Fruit fly (Drosophila melanogaster): ENCODE measurements around the gene SAK.

Gene SAK

dm6 chr3L:21539245-21540196 lies 23.8 kb upstream of the SAK start, which contains the start of the genes COX8 and VhaM9.7-b (continued):
- no peak for TF ChIP-seq dati (GFP tag; IDR thresholded peaks at IDR 0.05)
- TF ChIP-seq chinmo (GFP tag; IDR thresholded peaks at IDR 0.05; ENCODE audit: partially characterized antibody): 0 out of 4 replicates have a peak, but pooled peaks have one; percentile 63
- no peak for TF ChIP-seq CG1792 (GFP tag; optimal IDR thresholded peaks at IDR 0.05)
- no peak for TF ChIP-seq run (tag; optimal IDR thresholded peaks at IDR 0.05)
- TF ChIP-seq pum (GFP tag; optimal IDR thresholded peaks at IDR 0.05): peak; percentile 62
- TF ChIP-seq PHDP (tag; optimal IDR thresholded peaks at IDR 0.05): peak; percentile 58
- peak; percentile 57; the same call in 1 of the 3 replicates for TF ChIP-seq CG2199 (GFP tag; IDR thresholded peaks at IDR 0.05)
- 0 out of 2 replicates have a peak, but pooled peaks have one; percentile 67 for TF ChIP-seq CG4730 (GFP tag; IDR thresholded peaks at IDR 0.05)
- peak; percentile 44; the same call in 1 of the 3 replicates for TF ChIP-seq mld (GFP tag; IDR thresholded peaks at IDR 0.05; ENCODE audit: partially characterized antibody)
- peak; percentile 2 for TF ChIP-seq slp2 (GFP tag; optimal IDR thresholded peaks at IDR 0.05)
- TF ChIP-seq inv (GFP tag; IDR thresholded peaks at IDR 0.05; ENCODE audit: partially characterized antibody): peak; percentile 65; the same call in 1 of the 2 replicates
- TF ChIP-seq Atf6 (GFP tag; IDR thresholded peaks at IDR 0.05): peak; percentile 48; the same call in 1 of the 2 replicates
- TF ChIP-seq CG11723 (GFP tag; optimal IDR thresholded peaks at IDR 0.05): no peak
- TF ChIP-seq h (optimal IDR thresholded peaks at IDR 0.05): no peak
- TF ChIP-seq rib (GFP tag; IDR thresholded peaks at IDR 0.05): 0 out of 2 replicates have a peak, but pooled peaks have one; percentile 10
- TF ChIP-seq psq (GFP tag; optimal IDR thresholded peaks at IDR 0.05): peak; percentile 18
- peak; percentile 77 for TF ChIP-seq phol (tag; optimal IDR thresholded peaks at IDR 0.05)
- peak; percentile 23 for TF ChIP-seq CG13296 (GFP tag; optimal IDR thresholded peaks at IDR 0.05)
- peak; percentile 27 for TF ChIP-seq CG34376 (GFP tag; optimal IDR thresholded peaks at IDR 0.05)
- peak; percentile 89 for TF ChIP-seq Usf (GFP tag; optimal IDR thresholded peaks at IDR 0.05)
- TF ChIP-seq CG4820 (GFP tag; optimal IDR thresholded peaks at IDR 0.05): peak; percentile 68
- peak; percentile 21 for TF ChIP-seq D19B (GFP tag; optimal IDR thresholded peaks at IDR 0.05)
- peak; percentile 59 for TF ChIP-seq CG1603 (tag; optimal IDR thresholded peaks at IDR 0.05)
- peak; percentile 45 for TF ChIP-seq ssp (GFP tag; IDR thresholded peaks at IDR 0.05)
- peak; percentile 41 for TF ChIP-seq CG12104 (GFP tag; optimal IDR thresholded peaks at IDR 0.05)

DNA sequence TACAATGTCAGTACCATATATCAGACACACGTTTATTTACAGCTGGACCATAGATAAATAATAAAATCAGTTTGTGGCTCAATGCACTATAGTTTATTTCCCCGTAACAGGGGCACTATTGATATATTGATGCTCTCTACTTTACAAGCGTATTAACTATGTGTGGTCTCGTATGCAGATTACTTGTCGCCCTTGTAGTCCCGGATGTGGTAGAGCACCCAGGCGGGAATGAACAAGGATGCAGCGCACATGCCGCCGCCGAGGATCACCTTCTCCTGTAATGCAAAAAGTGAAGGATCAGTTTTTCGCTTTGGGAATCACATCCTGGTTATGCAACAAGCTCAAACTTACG lies 23.2 kb upstream of the SAK start:
- TF ChIP-seq CG17385 (GFP tag; optimal IDR thresholded peaks at IDR 0.05) (no peak), CG8281 (tag; optimal IDR thresholded peaks at IDR 0.05) (peak; percentile 90)

- TF ChIP-seq pfk (GFP tag; optimal IDR thresholded peaks at IDR 0.05) (peak; percentile 69), bigmax (GFP tag; optimal IDR thresholded peaks at IDR 0.05) (no peak), ATbp (GFP tag; optimal IDR thresholded peaks at IDR 0.05) (no peak), ro (GFP tag; IDR thresholded peaks at IDR 0.05) (no peak), CG11696 (GFP tag; IDR thresholded peaks at IDR 0.05) (no peak), Ssrp (tag; optimal IDR thresholded peaks at IDR 0.05) (no peak), bcd (GFP tag; optimal IDR thresholded peaks at IDR 0.05) (no peak), sob (GFP tag; IDR thresholded peaks at IDR 0.05) (peak; percentile 65; the same call in 1 of the 2 replicates), CG10979 (tag; optimal IDR thresholded peaks at IDR 0.05) (peak; percentile 8), HLHmδ (GFP tag; optimal IDR thresholded peaks at IDR 0.05) (no peak), tll (GFP tag; optimal IDR thresholded peaks at IDR 0.05) (no peak), Oaz (GFP tag; IDR thresholded peaks at IDR 0.05) (no peak), CG2116 (GFP tag; optimal IDR thresholded peaks at IDR 0.05) (peak; percentile 54), CG7556 (GFP tag; optimal IDR thresholded peaks at IDR 0.05) (no peak), HmgZ (tag; optimal IDR thresholded peaks at IDR 0.05) (peak; percentile 88), CG43689 (GFP tag; IDR thresholded peaks at IDR 0.05) (no peak), tio (GFP tag; optimal IDR thresholded peaks at IDR 0.05) (no peak), CG6254 (GFP tag; optimal IDR thresholded peaks at IDR 0.05) (peak; percentile 8), CG10565 (GFP tag; optimal IDR thresholded peaks at IDR 0.05) (no peak), Myb (GFP tag; optimal IDR thresholded peaks at IDR 0.05) (peak; percentile 82)
Measured at dm6 chr3L:21536857-21537256, 21.2 kb upstream of the SAK start, which contains the start of gene Rpn10. Gene Rpn10 (plus strand): TSS chr3L:21537000.

Measured in whole organism, embryonic.